Fruit fly (Drosophila melanogaster): ENCODE results near the gene CG42655.
A peak's percentile ranks its signal among the peaks of the same experiment; 100 is the strongest.

CG42655 gene

DNA sequence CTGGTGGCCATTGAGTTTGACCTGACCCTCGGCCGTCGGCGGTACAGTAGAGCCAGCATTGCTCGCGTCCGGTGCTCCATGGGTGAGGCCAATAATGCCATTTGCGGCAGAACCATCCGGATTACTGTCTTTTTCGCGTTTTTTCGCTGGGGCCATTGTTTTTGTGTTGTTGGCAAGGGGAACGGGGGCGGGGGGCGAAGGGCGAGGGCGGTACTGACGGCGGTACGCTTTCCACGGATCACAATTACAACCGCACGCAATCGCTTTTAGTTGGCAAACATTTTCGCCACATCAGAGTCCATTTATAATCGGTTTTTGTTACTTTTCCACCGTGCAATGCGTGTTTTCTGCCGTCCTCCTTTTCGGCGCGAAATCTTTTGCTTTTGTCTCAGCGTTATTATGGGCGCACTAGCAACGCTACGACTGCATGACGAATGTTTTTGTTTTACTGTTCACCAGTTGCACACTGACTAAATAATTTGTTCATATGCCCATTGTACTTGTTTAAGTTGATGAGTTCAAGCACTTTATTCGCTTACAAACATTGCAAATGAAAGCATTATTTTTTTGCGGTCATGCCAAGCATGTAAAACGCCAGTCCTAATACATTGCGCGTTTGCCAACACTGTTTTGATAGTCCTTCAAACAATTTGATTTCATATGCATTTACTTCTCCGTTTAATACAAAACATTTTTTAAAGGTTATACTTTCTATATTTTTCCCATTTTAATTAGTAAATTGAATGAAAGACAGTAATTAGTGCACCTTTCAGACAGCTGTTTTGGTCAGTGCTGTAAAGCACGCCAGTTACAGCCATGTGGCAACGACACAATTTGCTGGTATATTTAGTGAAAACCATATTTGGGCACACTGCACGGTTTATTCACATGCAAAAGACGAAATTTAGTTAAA lies 30.4 kb downstream of the CG42655 start, which contains the start of gene Pfdn6 (continued):
- TF ChIP-seq Pdp1 (GFP tag; optimal IDR thresholded peaks at IDR 0.05) = peak; percentile 51 to 62
- TF ChIP-seq cas (GFP tag; IDR thresholded peaks at IDR 0.05) = no peak; the same call in 1 of the 2 replicates
- TF ChIP-seq CG32772 (GFP tag; IDR thresholded peaks at IDR 0.05) = peak; percentile 81
- peak; percentile 35; the same call in 1 of the 2 replicates for TF ChIP-seq Taf1 (GFP tag; IDR thresholded peaks at IDR 0.05)
- TF ChIP-seq Dfd (GFP tag; optimal IDR thresholded peaks at IDR 0.05) = peak in 1 of 2 experiments; percentile 26
- TF ChIP-seq pfk (GFP tag; optimal IDR thresholded peaks at IDR 0.05) = no peak
- TF ChIP-seq cad (GFP tag; optimal IDR thresholded peaks at IDR 0.05) = no peak
- peak; percentile 64 for TF ChIP-seq az2 (GFP tag; optimal IDR thresholded peaks at IDR 0.05)
- TF ChIP-seq CG3163 (GFP tag; optimal IDR thresholded peaks at IDR 0.05) = peak; percentile 39
- no peak for TF ChIP-seq abd-A (tag; optimal IDR thresholded peaks at IDR 0.05)
- peak; percentile 88 for TF ChIP-seq shn (GFP tag; optimal IDR thresholded peaks at IDR 0.05)
- peak; percentile 86 for TF ChIP-seq Bteb2 (GFP tag; optimal IDR thresholded peaks at IDR 0.05)
- no peak for TF ChIP-seq kni (GFP tag; optimal IDR thresholded peaks at IDR 0.05)
- peak; percentile 85 for TF ChIP-seq vvl (GFP tag; IDR thresholded peaks at IDR 0.05)
- peak; percentile 82 for TF ChIP-seq Xrp1 (GFP tag; IDR thresholded peaks at IDR 0.05)
- TF ChIP-seq nom (GFP tag; optimal IDR thresholded peaks at IDR 0.05) = no peak
- peak; percentile 62 for TF ChIP-seq CHES-1-like (GFP tag; optimal IDR thresholded peaks at IDR 0.05)
- TF ChIP-seq CG5953 (GFP tag; IDR thresholded peaks at IDR 0.05) = peak; percentile 49; the same call in 1 of the 2 replicates
- no peak for TF ChIP-seq CG10565 (GFP tag; optimal IDR thresholded peaks at IDR 0.05)
- peak; percentile 59 for TF ChIP-seq CG17359 (tag; optimal IDR thresholded peaks at IDR 0.05)
- peak; percentile 43 for TF ChIP-seq mirr (GFP tag; optimal IDR thresholded peaks at IDR 0.05)
- TF ChIP-seq ato (GFP tag; IDR thresholded peaks at IDR 0.05; ENCODE audit: partially characterized antibody) = peak; percentile 54
- TF ChIP-seq ERR (GFP tag; optimal IDR thresholded peaks at IDR 0.05) = no peak
- TF ChIP-seq Abd-B (GFP tag; optimal IDR thresholded peaks at IDR 0.05) = peak; percentile 82
- TF ChIP-seq ac (GFP tag; optimal IDR thresholded peaks at IDR 0.05) = no peak
- peak; percentile 85 for TF ChIP-seq CG10979 (tag; optimal IDR thresholded peaks at IDR 0.05)
- no peak for TF ChIP-seq prd (optimal IDR thresholded peaks at IDR 0.05)
- TF ChIP-seq prd (GFP tag; IDR thresholded peaks at IDR 0.05) = peak; percentile 83
- peak; percentile 73 for TF ChIP-seq Bgb (GFP tag; IDR thresholded peaks at IDR 0.05; ENCODE audit: partially characterized antibody)
- TF ChIP-seq HHEX (GFP tag; optimal IDR thresholded peaks at IDR 0.05) = peak; percentile 63
- TF ChIP-seq emc (GFP tag; optimal IDR thresholded peaks at IDR 0.05) = peak; percentile 74
- peak; percentile 73 for TF ChIP-seq CG4404 (GFP tag; IDR thresholded peaks at IDR 0.05)
- peak; percentile 64 for TF ChIP-seq CG7556 (GFP tag; optimal IDR thresholded peaks at IDR 0.05)
- no peak for TF ChIP-seq dimm (GFP tag; IDR thresholded peaks at IDR 0.05)
- peak; percentile 44 for TF ChIP-seq CG3995 (GFP tag; optimal IDR thresholded peaks at IDR 0.05)
- TF ChIP-seq HmgD (GFP tag; optimal IDR thresholded peaks at IDR 0.05) = peak; percentile 65
- no peak for TF ChIP-seq ftz-f1 (GFP tag; optimal IDR thresholded peaks at IDR 0.05)
- peak; percentile 30; the same call in 2 of the 3 replicates for TF ChIP-seq zfh1 (GFP tag; IDR thresholded peaks at IDR 0.05)
- TF ChIP-seq CG12104 (GFP tag; optimal IDR thresholded peaks at IDR 0.05) = peak; percentile 72
- TF ChIP-seq tin (GFP tag; optimal IDR thresholded peaks at IDR 0.05) = peak; percentile 67
- peak; percentile 23 for TF ChIP-seq Spps (tag; optimal IDR thresholded peaks at IDR 0.05)
- peak; percentile 72 to 75 for TF ChIP-seq chif (GFP tag; optimal IDR thresholded peaks at IDR 0.05)
- TF ChIP-seq D (optimal IDR thresholded peaks at IDR 0.05) = no peak
- peak; percentile 55 for TF ChIP-seq D (GFP tag; optimal IDR thresholded peaks at IDR 0.05)
- TF ChIP-seq CG11560 (tag; IDR thresholded peaks at IDR 0.05) = no peak
- no peak for TF ChIP-seq CG17568 (GFP tag; optimal IDR thresholded peaks at IDR 0.05)
- TF ChIP-seq CG10543 (GFP tag; optimal IDR thresholded peaks at IDR 0.05) = peak; percentile 79
- peak; percentile 82 for TF ChIP-seq HLH4C (GFP tag; IDR thresholded peaks at IDR 0.05; ENCODE audit: partially characterized antibody)
- TF ChIP-seq CG9215 (GFP tag; IDR thresholded peaks at IDR 0.05) = peak; percentile 56
